Worm (Caenorhabditis elegans): Measurements from ENCODE around the gene D1086.10.

Gene D1086.10

ce11 chrV:14094546-14094945 is 12.0 kb downstream of the D1086.10 start:
- TF ChIP-seq ref-1 (GFP tag; conservative IDR thresholded peaks at IDR 0.05) (no peak), tab-1 (GFP tag; IDR thresholded peaks at IDR 0.05) (no peak), med-1 (GFP tag; optimal IDR thresholded peaks at IDR 0.05; ENCODE audit: insufficient read depth) (no peak), flt-1 (GFP tag; IDR thresholded peaks at IDR 0.05) (no peak), T22C8.4 (GFP tag; IDR thresholded peaks at IDR 0.05) (no peak), cog-1 (tag; optimal IDR thresholded peaks at IDR 0.05) (no peak), ztf-23 (GFP tag; IDR thresholded peaks at IDR 0.05) (no peak), klf-2 (GFP tag; conservative IDR thresholded peaks at IDR 0.05) (no peak)

DNA sequence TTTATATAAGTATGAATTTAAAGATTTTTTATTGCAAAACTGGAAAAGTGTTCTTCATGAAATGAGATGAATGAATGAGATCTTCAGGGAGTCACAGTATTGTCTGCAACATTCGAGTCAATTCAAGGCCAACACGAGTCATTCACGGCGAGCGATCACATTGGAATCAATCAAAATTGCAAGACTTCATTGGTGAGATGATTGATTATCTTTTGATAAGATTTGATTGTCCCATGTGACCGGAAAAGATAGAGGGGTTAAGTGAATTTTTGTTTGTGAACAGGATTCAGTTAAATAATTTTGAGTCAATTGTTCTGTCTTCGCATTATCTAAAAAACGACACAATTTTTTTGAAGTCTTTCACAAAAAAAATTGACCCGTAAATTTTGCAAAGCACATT is 12.4 kb downstream of the D1086.10 start:
- TF ChIP-seq cog-1 (tag; optimal IDR thresholded peaks at IDR 0.05): no peak
- no peak for TF ChIP-seq tab-1 (GFP tag; IDR thresholded peaks at IDR 0.05)
- TF ChIP-seq flt-1 (GFP tag; IDR thresholded peaks at IDR 0.05): no peak
- no peak for TF ChIP-seq klf-2 (GFP tag; conservative IDR thresholded peaks at IDR 0.05)
- TF ChIP-seq ztf-29 (GFP tag; IDR thresholded peaks at IDR 0.05): no peak
- TF ChIP-seq ref-1 (GFP tag; conservative IDR thresholded peaks at IDR 0.05): no peak
- TF ChIP-seq T22C8.4 (GFP tag; IDR thresholded peaks at IDR 0.05): no peak

ce11 chrV:14097358-14097757 is 14.8 kb downstream of the D1086.10 start:
- TF ChIP-seq ref-1 (GFP tag; conservative IDR thresholded peaks at IDR 0.05) (no peak), ztf-23 (GFP tag; IDR thresholded peaks at IDR 0.05) (no peak), tab-1 (GFP tag; IDR thresholded peaks at IDR 0.05) (no peak), klf-2 (GFP tag; conservative IDR thresholded peaks at IDR 0.05) (no peak), cog-1 (tag; optimal IDR thresholded peaks at IDR 0.05) (no peak)

DNA sequence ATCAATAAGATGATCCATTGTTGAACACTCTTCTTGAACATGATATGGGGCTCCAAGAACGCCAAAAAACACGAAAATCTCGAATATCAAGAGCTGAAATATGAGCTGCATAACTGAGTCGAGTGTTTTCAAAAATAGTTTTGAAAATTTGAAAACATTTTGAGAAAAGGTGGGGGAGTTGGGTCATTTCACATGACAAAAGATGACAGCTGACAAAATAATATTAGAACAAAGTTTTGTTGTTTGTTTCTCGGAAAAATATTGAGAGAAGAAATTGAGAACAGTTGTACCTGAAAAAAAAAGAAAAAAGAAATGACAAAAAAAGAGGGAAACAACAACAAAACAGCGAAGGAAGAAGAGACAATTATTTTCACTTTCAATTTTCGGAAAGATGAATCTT is 16.0 kb downstream of the D1086.10 start, which contains the start of the genes D1086.2 and D1086.1:
Gene D1086.2, minus strand, starts transcription at position 150 of the 400 bp plus-strand sequence.
Gene D1086.1, plus strand, starts transcription at position 340 of the 400 bp plus-strand sequence.
- no peak for TF ChIP-seq tab-1 (GFP tag; IDR thresholded peaks at IDR 0.05)
- TF ChIP-seq ref-1 (GFP tag; conservative IDR thresholded peaks at IDR 0.05): no peak
- no peak for TF ChIP-seq med-1 (GFP tag; optimal IDR thresholded peaks at IDR 0.05; ENCODE audit: insufficient read depth)
- TF ChIP-seq klf-2 (GFP tag; conservative IDR thresholded peaks at IDR 0.05): no peak
- no peak for TF ChIP-seq flt-1 (GFP tag; IDR thresholded peaks at IDR 0.05)
- TF ChIP-seq ztf-23 (GFP tag; IDR thresholded peaks at IDR 0.05): no peak
- no peak for TF ChIP-seq ztf-29 (GFP tag; IDR thresholded peaks at IDR 0.05)
- TF ChIP-seq T22C8.4 (GFP tag; IDR thresholded peaks at IDR 0.05): no peak
- TF ChIP-seq cog-1 (tag; optimal IDR thresholded peaks at IDR 0.05): no peak

- TF ChIP-seq T22C8.4 (GFP tag; IDR thresholded peaks at IDR 0.05) (no peak), ztf-29 (GFP tag; IDR thresholded peaks at IDR 0.05) (no peak), ref-1 (GFP tag; conservative IDR thresholded peaks at IDR 0.05) (no peak), med-1 (GFP tag; optimal IDR thresholded peaks at IDR 0.05; ENCODE audit: insufficient read depth) (no peak), cog-1 (tag; optimal IDR thresholded peaks at IDR 0.05) (no peak), ztf-23 (GFP tag; IDR thresholded peaks at IDR 0.05) (no peak), flt-1 (GFP tag; IDR thresholded peaks at IDR 0.05) (no peak), klf-2 (GFP tag; conservative IDR thresholded peaks at IDR 0.05) (no peak), tab-1 (GFP tag; IDR thresholded peaks at IDR 0.05) (no peak)
These were observed 18.3 kb downstream of the D1086.10 start, which contains the start of gene D1086.12 for ce11 chrV:14100886-14101285. Gene D1086.12, plus strand, starts transcription at chrV:14101186.

DNA sequence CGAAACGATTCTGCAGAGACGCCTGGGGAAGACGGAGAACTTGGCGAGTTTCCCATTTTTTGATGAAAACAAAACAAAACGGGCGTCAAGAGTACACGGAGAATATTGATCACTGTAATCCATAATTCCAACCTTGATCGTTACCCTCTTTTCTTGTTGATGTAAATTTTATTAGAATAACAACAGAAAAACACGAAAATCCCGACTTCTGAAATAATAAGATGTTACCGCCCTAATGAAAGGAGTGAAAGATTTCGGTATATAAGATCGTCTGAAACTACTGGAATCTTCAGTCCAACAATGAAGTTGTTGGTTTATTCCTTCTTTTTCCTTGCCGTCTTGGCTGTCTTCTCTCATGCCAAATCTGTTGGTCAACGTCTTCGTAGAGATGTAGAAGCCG is 21.4 kb downstream of the D1086.10 start, which contains the start of gene D1086.9:
Gene D1086.9, plus strand, starts transcription at position 301 of the 400 bp plus-strand sequence.
- TF ChIP-seq ztf-29 (GFP tag; IDR thresholded peaks at IDR 0.05) (no peak), T22C8.4 (GFP tag; IDR thresholded peaks at IDR 0.05) (no peak), tab-1 (GFP tag; IDR thresholded peaks at IDR 0.05) (no peak), ztf-23 (GFP tag; IDR thresholded peaks at IDR 0.05) (no peak), flt-1 (GFP tag; IDR thresholded peaks at IDR 0.05) (no peak), med-1 (GFP tag; optimal IDR thresholded peaks at IDR 0.05; ENCODE audit: insufficient read depth) (no peak), ref-1 (GFP tag; conservative IDR thresholded peaks at IDR 0.05) (no peak), klf-2 (GFP tag; conservative IDR thresholded peaks at IDR 0.05) (no peak), cog-1 (tag; optimal IDR thresholded peaks at IDR 0.05) (no peak)

DNA sequence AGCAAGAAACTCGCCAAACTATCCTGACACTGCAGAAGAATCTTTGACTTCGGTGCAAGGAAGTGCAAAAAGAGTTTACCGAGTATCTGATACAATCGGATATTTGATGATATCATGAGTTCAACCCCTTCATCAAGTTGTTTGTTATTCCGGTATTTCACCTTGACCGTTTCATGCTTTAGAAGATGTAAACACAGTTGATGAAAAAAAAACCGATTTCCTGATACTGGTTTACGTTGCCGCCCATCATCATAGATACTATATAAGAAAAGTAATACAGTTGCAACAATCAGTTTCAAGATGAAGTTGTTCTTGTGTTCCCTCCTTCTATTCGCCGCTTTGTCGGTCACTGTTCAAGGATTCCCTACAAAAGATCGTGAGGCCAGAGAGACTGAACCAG is 25.0 kb downstream of the D1086.10 start, which contains the start of gene H39E23.3:
Gene H39E23.3, plus strand, starts transcription at position 301 of the 400 bp plus-strand sequence.
- TF ChIP-seq klf-2 (GFP tag; conservative IDR thresholded peaks at IDR 0.05) (no peak), ref-1 (GFP tag; conservative IDR thresholded peaks at IDR 0.05) (no peak), ztf-23 (GFP tag; IDR thresholded peaks at IDR 0.05) (no peak), cog-1 (tag; optimal IDR thresholded peaks at IDR 0.05) (no peak), tab-1 (GFP tag; IDR thresholded peaks at IDR 0.05) (no peak)

- TF ChIP-seq ztf-29 (GFP tag; IDR thresholded peaks at IDR 0.05) (no peak), cog-1 (tag; optimal IDR thresholded peaks at IDR 0.05) (no peak), ztf-23 (GFP tag; IDR thresholded peaks at IDR 0.05) (no peak), T22C8.4 (GFP tag; IDR thresholded peaks at IDR 0.05) (no peak), klf-2 (GFP tag; conservative IDR thresholded peaks at IDR 0.05) (no peak), tab-1 (GFP tag; IDR thresholded peaks at IDR 0.05) (no peak), med-1 (GFP tag; optimal IDR thresholded peaks at IDR 0.05; ENCODE audit: insufficient read depth) (no peak), ref-1 (GFP tag; conservative IDR thresholded peaks at IDR 0.05) (no peak), flt-1 (GFP tag; IDR thresholded peaks at IDR 0.05) (no peak)
These were observed 27.5 kb downstream of the D1086.10 start, which contains the start of gene H39E23.2 for ce11 chrV:14110042-14110441. Gene H39E23.2, plus strand, starts transcription at chrV:14110342.

DNA sequence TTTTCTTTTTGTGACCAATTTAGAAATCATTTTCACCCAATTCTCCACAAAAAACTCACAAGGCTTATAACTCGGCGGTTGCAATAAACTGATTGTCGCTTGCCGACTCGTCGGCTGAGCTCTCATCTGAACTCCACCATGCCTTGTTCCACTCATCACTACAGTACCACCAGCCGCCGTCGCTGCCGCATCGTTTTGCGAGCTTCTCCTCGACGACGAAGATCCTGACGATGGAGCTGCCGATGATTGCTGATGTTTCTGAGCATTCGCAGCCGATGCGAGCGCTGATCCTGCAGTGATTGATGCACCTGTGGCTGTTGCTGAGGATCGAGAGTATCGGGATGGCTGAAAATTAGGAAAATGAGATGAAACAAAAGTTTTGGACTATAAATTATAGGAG is 38.1 kb downstream of the D1086.10 start:
- no peak for TF ChIP-seq ztf-29 (GFP tag; IDR thresholded peaks at IDR 0.05)
- no peak for TF ChIP-seq flt-1 (GFP tag; IDR thresholded peaks at IDR 0.05)
- TF ChIP-seq klf-2 (GFP tag; conservative IDR thresholded peaks at IDR 0.05): no peak
- TF ChIP-seq cog-1 (tag; optimal IDR thresholded peaks at IDR 0.05): no peak
- no peak for TF ChIP-seq ref-1 (GFP tag; conservative IDR thresholded peaks at IDR 0.05)
- TF ChIP-seq ztf-23 (GFP tag; IDR thresholded peaks at IDR 0.05): no peak
- no peak for TF ChIP-seq T22C8.4 (GFP tag; IDR thresholded peaks at IDR 0.05)
- no peak for TF ChIP-seq med-1 (GFP tag; optimal IDR thresholded peaks at IDR 0.05; ENCODE audit: insufficient read depth)
- no peak for TF ChIP-seq tab-1 (GFP tag; IDR thresholded peaks at IDR 0.05)

ce11 chrV:14123176-14123575 is 40.6 kb downstream of the D1086.10 start:
- no peak for TF ChIP-seq med-1 (GFP tag; optimal IDR thresholded peaks at IDR 0.05; ENCODE audit: insufficient read depth)
- no peak for TF ChIP-seq ztf-29 (GFP tag; IDR thresholded peaks at IDR 0.05)
- no peak for TF ChIP-seq klf-2 (GFP tag; conservative IDR thresholded peaks at IDR 0.05)
- TF ChIP-seq tab-1 (GFP tag; IDR thresholded peaks at IDR 0.05): no peak

Measured in whole organism, midembryonic.